Fruit fly (Drosophila melanogaster): ENCODE results near the gene Tgt.

Gene Tgt

dm6 chr2L:1183799-1184198 is at the start of gene Tgt, which contains the start of gene CG5126:
TSS of gene Tgt (plus strand) at chr2L:1184065.
TSS of gene CG5126 (minus strand) at chr2L:1184020.
- TF ChIP-seq gl (tag; optimal IDR thresholded peaks at IDR 0.05) (no peak), CG32121 (GFP tag; IDR thresholded peaks at IDR 0.05) (0 out of 2 replicates have a peak, but pooled peaks have one; percentile 12), Pif1B (GFP tag; optimal IDR thresholded peaks at IDR 0.05) (no peak), CG10348 (GFP tag; IDR thresholded peaks at IDR 0.05) (no peak), CG14655 (GFP tag; optimal IDR thresholded peaks at IDR 0.05) (no peak), fd96Ca (GFP tag; IDR thresholded peaks at IDR 0.05) (no peak), CG34367 (tag; optimal IDR thresholded peaks at IDR 0.05) (no peak), EcR (GFP tag; optimal IDR thresholded peaks at IDR 0.05) (peak; percentile 37)

- no peak for TF ChIP-seq Ets98B (GFP tag; IDR thresholded peaks at IDR 0.05)
- TF ChIP-seq Pif1A (GFP tag; optimal IDR thresholded peaks at IDR 0.05): no peak
- TF ChIP-seq CG13204 (GFP tag; optimal IDR thresholded peaks at IDR 0.05): no peak
- TF ChIP-seq EcR (GFP tag; optimal IDR thresholded peaks at IDR 0.05): no peak
- peak; percentile 25 for TF ChIP-seq CG15710 (tag; optimal IDR thresholded peaks at IDR 0.05)
- no peak for TF ChIP-seq CG8301 (tag; optimal IDR thresholded peaks at IDR 0.05)
- no peak for TF ChIP-seq Pif1B (GFP tag; optimal IDR thresholded peaks at IDR 0.05)
- no peak for TF ChIP-seq D1 (tag; optimal IDR thresholded peaks at IDR 0.05)
- TF ChIP-seq CG14655 (GFP tag; optimal IDR thresholded peaks at IDR 0.05): peak; percentile 29
- no peak for TF ChIP-seq Snoo (tag; optimal IDR thresholded peaks at IDR 0.05)
- TF ChIP-seq rn (GFP tag; IDR thresholded peaks at IDR 0.05): no peak
- TF ChIP-seq fd96Ca (GFP tag; IDR thresholded peaks at IDR 0.05): no peak
- peak; percentile 29 for TF ChIP-seq CG9948 (tag; optimal IDR thresholded peaks at IDR 0.05)
- TF ChIP-seq CG12605 (GFP tag; IDR thresholded peaks at IDR 0.05): no peak
- no peak for TF ChIP-seq CG10348 (GFP tag; IDR thresholded peaks at IDR 0.05)
- TF ChIP-seq CG17806 (tag; optimal IDR thresholded peaks at IDR 0.05): no peak
- peak; percentile 36 for TF ChIP-seq CG8159 (tag; optimal IDR thresholded peaks at IDR 0.05)
- TF ChIP-seq CG4496 (GFP tag; IDR thresholded peaks at IDR 0.05): no peak
- no peak for TF ChIP-seq CG34367 (tag; optimal IDR thresholded peaks at IDR 0.05)
- no peak for TF ChIP-seq CG32121 (GFP tag; IDR thresholded peaks at IDR 0.05)
- no peak for TF ChIP-seq gl (tag; optimal IDR thresholded peaks at IDR 0.05)
These were observed 48.4 kb upstream of the Tgt start for dm6 chr2L:1135495-1135894.

dm6 chr2L:1136993-1137392 is 46.9 kb upstream of the Tgt start:
- TF ChIP-seq CG34367 (tag; optimal IDR thresholded peaks at IDR 0.05) (no peak), CG9948 (tag; optimal IDR thresholded peaks at IDR 0.05) (no peak), Pif1B (GFP tag; optimal IDR thresholded peaks at IDR 0.05) (no peak), rn (GFP tag; IDR thresholded peaks at IDR 0.05) (no peak), CG12605 (GFP tag; IDR thresholded peaks at IDR 0.05) (peak; percentile 76), CG15710 (tag; optimal IDR thresholded peaks at IDR 0.05) (no peak)

- TF ChIP-seq Pif1A (GFP tag; optimal IDR thresholded peaks at IDR 0.05) (peak; percentile 20), Pif1B (GFP tag; optimal IDR thresholded peaks at IDR 0.05) (no peak), CG9948 (tag; optimal IDR thresholded peaks at IDR 0.05) (no peak), CG4496 (GFP tag; IDR thresholded peaks at IDR 0.05) (peak; percentile 64; the same call in 1 of the 3 replicates), gl (tag; optimal IDR thresholded peaks at IDR 0.05) (peak; percentile 5)
These were observed 41.1 kb upstream of the Tgt start, which contains the start of gene MFS3 for dm6 chr2L:1142730-1143281. TSS of gene MFS3 (plus strand) at chr2L:1143201.

- TF ChIP-seq CG15710 (tag; optimal IDR thresholded peaks at IDR 0.05) (no peak), CG14655 (GFP tag; optimal IDR thresholded peaks at IDR 0.05) (no peak), CG13204 (GFP tag; optimal IDR thresholded peaks at IDR 0.05) (no peak), CG4496 (GFP tag; IDR thresholded peaks at IDR 0.05) (no peak), rn (GFP tag; IDR thresholded peaks at IDR 0.05) (no peak), fd96Ca (GFP tag; IDR thresholded peaks at IDR 0.05) (no peak), CG34367 (tag; optimal IDR thresholded peaks at IDR 0.05) (no peak), D1 (tag; optimal IDR thresholded peaks at IDR 0.05) (no peak), EcR (GFP tag; optimal IDR thresholded peaks at IDR 0.05) (no peak), Ets98B (GFP tag; IDR thresholded peaks at IDR 0.05) (no peak), Pif1A (GFP tag; optimal IDR thresholded peaks at IDR 0.05) (no peak), Pif1B (GFP tag; optimal IDR thresholded peaks at IDR 0.05) (no peak), CG32121 (GFP tag; IDR thresholded peaks at IDR 0.05) (no peak), CG17806 (tag; optimal IDR thresholded peaks at IDR 0.05) (no peak), CG10348 (GFP tag; IDR thresholded peaks at IDR 0.05) (no peak), CG8159 (tag; optimal IDR thresholded peaks at IDR 0.05) (no peak), CG9948 (tag; optimal IDR thresholded peaks at IDR 0.05) (no peak), CG8301 (tag; optimal IDR thresholded peaks at IDR 0.05) (no peak)
These were observed 40.6 kb upstream of the Tgt start for dm6 chr2L:1143286-1143685.

- TF ChIP-seq CG13204 (GFP tag; optimal IDR thresholded peaks at IDR 0.05) (no peak), CG10348 (GFP tag; IDR thresholded peaks at IDR 0.05) (no peak), CG8159 (tag; optimal IDR thresholded peaks at IDR 0.05) (peak; percentile 77), rn (GFP tag; IDR thresholded peaks at IDR 0.05) (0 out of 2 replicates have a peak, but pooled peaks have one; percentile 36), fd96Ca (GFP tag; IDR thresholded peaks at IDR 0.05) (no peak), CG4496 (GFP tag; IDR thresholded peaks at IDR 0.05) (peak; percentile 64; the same call in 1 of the 3 replicates), CG9948 (tag; optimal IDR thresholded peaks at IDR 0.05) (peak; percentile 64), CG8301 (tag; optimal IDR thresholded peaks at IDR 0.05) (no peak), D1 (tag; optimal IDR thresholded peaks at IDR 0.05) (no peak), CG17806 (tag; optimal IDR thresholded peaks at IDR 0.05) (peak; percentile 70), Pif1A (GFP tag; optimal IDR thresholded peaks at IDR 0.05) (no peak), Ets98B (GFP tag; IDR thresholded peaks at IDR 0.05) (peak; percentile 54), CG32121 (GFP tag; IDR thresholded peaks at IDR 0.05) (peak; percentile 56; the same call in 1 of the 2 replicates), Pif1B (GFP tag; optimal IDR thresholded peaks at IDR 0.05) (peak; percentile 67), gl (tag; optimal IDR thresholded peaks at IDR 0.05) (peak; percentile 30), CG34367 (tag; optimal IDR thresholded peaks at IDR 0.05) (peak; percentile 52), CG15710 (tag; optimal IDR thresholded peaks at IDR 0.05) (peak; percentile 76), Snoo (tag; optimal IDR thresholded peaks at IDR 0.05) (peak; percentile 83), CG12605 (GFP tag; IDR thresholded peaks at IDR 0.05) (no peak), CG14655 (GFP tag; optimal IDR thresholded peaks at IDR 0.05) (no peak), EcR (GFP tag; optimal IDR thresholded peaks at IDR 0.05) (peak; percentile 0)
These were observed 39.2 kb upstream of the Tgt start for dm6 chr2L:1144371-1145360.

Data from whole organism, pupa.